Worm (Caenorhabditis elegans) whole organism, mixed stage, embryonic: ENCODE measurements around the gene srp-7.

Source experiments
- bed-3 ChIP-seq: fragments of 200-800 bp; sonication (Bioruptor generic); optimal IDR thresholded peaks from 3 replicates; lab custom pipeline; 2018; ENCODE audit warnings: mild to moderate bottlenecking, missing genetic modification characterization, moderate library complexity, missing compliant biosample characterization
- blmp-1 ChIP-seq: fragments of 150-350 bp; optimal IDR thresholded peaks from 2 replicates; lab custom pipeline; 2014; ENCODE audit warnings: missing biosample characterization, missing genetic modification characterization
- ceh-39 ChIP-seq: fragments of 150-350 bp; optimal IDR thresholded peaks from 2 replicates; lab custom pipeline; 2014; ENCODE audit warnings: missing biosample characterization, missing genetic modification characterization
- ceh-83 ChIP-seq: fragments of 200-800 bp; sonication (Bioruptor generic); optimal IDR thresholded peaks from 2 replicates; lab custom pipeline; 2018; ENCODE audit warnings: mild to moderate bottlenecking, missing genetic modification characterization, missing compliant biosample characterization
- ces-1 ChIP-seq: fragments of 150-350 bp; optimal IDR thresholded peaks from 2 replicates; lab custom pipeline; 2014; ENCODE audit warnings: missing biosample characterization, missing genetic modification reagents, missing genetic modification characterization
- cnd-1 ChIP-seq: fragments of 200-800 bp; sonication (Bioruptor generic); optimal IDR thresholded peaks from 2 replicates; lab custom pipeline; 2018; ENCODE audit warnings: mild to moderate bottlenecking, missing genetic modification characterization, missing compliant biosample characterization
- drap-1 ChIP-seq: fragments of 200-800 bp; sonication (Bioruptor generic); optimal IDR thresholded peaks from 3 replicates; lab custom pipeline; 2018; ENCODE audit warnings: mild to moderate bottlenecking, missing genetic modification characterization, missing compliant biosample characterization
- elt-1 ChIP-seq: sonication (generic microtip); optimal IDR thresholded peaks from 2 replicates; lab custom pipeline; 2017; ENCODE audit warnings: missing genetic modification characterization, mild to moderate bottlenecking, missing compliant biosample characterization, antibody characterized with exemption, moderate library complexity, borderline replicate concordance; ENCODE audit not compliant: insufficient read depth
- elt-3 ChIP-seq: fragments of 150-350 bp; optimal IDR thresholded peaks from 2 replicates; lab custom pipeline; 2014; ENCODE audit warnings: missing biosample characterization, missing genetic modification characterization
- flh-1 ChIP-seq: fragments of 200-800 bp; sonication (Bioruptor generic); optimal IDR thresholded peaks from 2 replicates; lab custom pipeline; 2018; ENCODE audit warnings: mild to moderate bottlenecking, missing genetic modification characterization, moderate library complexity, missing compliant biosample characterization
- ham-2 ChIP-seq: fragments of 200-800 bp; sonication (Bioruptor generic); optimal IDR thresholded peaks from 2 replicates; lab custom pipeline; 2018; ENCODE audit warnings: mild to moderate bottlenecking, missing genetic modification characterization, missing compliant biosample characterization
- hlh-1 ChIP-seq: fragments of 150-350 bp; optimal IDR thresholded peaks from 2 replicates; lab custom pipeline; 2014; ENCODE audit warnings: missing biosample characterization, missing genetic modification reagents, missing genetic modification characterization
- lin-32 ChIP-seq: fragments of 200-800 bp; sonication (Bioruptor generic); optimal IDR thresholded peaks from 2 replicates; lab custom pipeline; 2018; ENCODE audit warnings: mild to moderate bottlenecking, missing genetic modification characterization, missing compliant biosample characterization
- lsy-2 ChIP-seq: fragments of 150-350 bp; optimal IDR thresholded peaks from 2 replicates; lab custom pipeline; 2014; ENCODE audit warnings: missing biosample characterization, missing genetic modification characterization
- mab-5 ChIP-seq: fragments of 150-350 bp; optimal IDR thresholded peaks from 2 replicates; lab custom pipeline; 2014; ENCODE audit warnings: missing biosample characterization, missing genetic modification characterization
- mls-2 ChIP-seq: sonication (generic microtip); optimal IDR thresholded peaks from 2 replicates; lab custom pipeline; 2016; ENCODE audit warnings: mild to moderate bottlenecking, missing genetic modification characterization, moderate library complexity, missing compliant biosample characterization
- nhr-12 ChIP-seq: fragments of 150-350 bp; optimal IDR thresholded peaks from 2 replicates; lab custom pipeline; 2014; ENCODE audit warnings: missing biosample characterization, missing genetic modification characterization
- nhr-2 ChIP-seq: fragments of 150-350 bp; optimal IDR thresholded peaks from 2 replicates; lab custom pipeline; 2014; ENCODE audit warnings: missing biosample characterization, missing genetic modification characterization
- nhr-237 ChIP-seq: fragments of 150-350 bp; optimal IDR thresholded peaks from 2 replicates; lab custom pipeline; 2014; ENCODE audit warnings: missing biosample characterization, missing genetic modification characterization
- nhr-28 ChIP-seq: fragments of 150-350 bp; optimal IDR thresholded peaks from 2 replicates; lab custom pipeline; 2014; ENCODE audit warnings: missing biosample characterization, missing genetic modification characterization
- nhr-76 ChIP-seq: sonication (generic microtip); optimal IDR thresholded peaks from 2 replicates; lab custom pipeline; 2017; ENCODE audit warnings: missing biosample characterization, missing genetic modification characterization
- pha-4 ChIP-seq: fragments of 150-350 bp; optimal IDR thresholded peaks from 2 replicates; lab custom pipeline; 2018; ENCODE audit warnings: missing biosample characterization, missing genetic modification reagents, missing genetic modification characterization
- sem-2 ChIP-seq: fragments of 200-800 bp; sonication (Bioruptor generic); optimal IDR thresholded peaks from 2 replicates; lab custom pipeline; 2018; ENCODE audit warnings: mild to moderate bottlenecking, missing genetic modification characterization, missing compliant biosample characterization
- snpc-4 ChIP-seq: fragments of 150-350 bp; optimal IDR thresholded peaks from 2 replicates; lab custom pipeline; 2014; ENCODE audit warnings: missing biosample characterization, missing genetic modification characterization
- sptf-1 ChIP-seq: sonication (generic microtip); optimal IDR thresholded peaks from 2 replicates; lab custom pipeline; 2017; ENCODE audit warnings: mild to moderate bottlenecking, missing genetic modification characterization, moderate library complexity, missing compliant biosample characterization
- tbx-8 ChIP-seq: fragments of 200-800 bp; sonication (Bioruptor generic); optimal IDR thresholded peaks from 2 replicates; lab custom pipeline; 2018; ENCODE audit warnings: mild to moderate bottlenecking, missing genetic modification characterization, moderate library complexity, missing compliant biosample characterization
- unc-120 ChIP-seq: sonication (generic microtip); optimal IDR thresholded peaks from 2 replicates; lab custom pipeline; 2017; ENCODE audit warnings: missing genetic modification characterization, missing compliant biosample characterization; ENCODE audit not compliant: poor library complexity, severe bottlenecking
- unc-39 ChIP-seq: fragments of 150-350 bp; optimal IDR thresholded peaks from 2 replicates; lab custom pipeline; 2014; ENCODE audit warnings: missing biosample characterization, missing genetic modification characterization
- ztf-11 ChIP-seq: fragments of 150-350 bp; optimal IDR thresholded peaks from 2 replicates; lab custom pipeline; 2014; ENCODE audit warnings: missing biosample characterization, missing genetic modification characterization

The srp-7 gene

DNA sequence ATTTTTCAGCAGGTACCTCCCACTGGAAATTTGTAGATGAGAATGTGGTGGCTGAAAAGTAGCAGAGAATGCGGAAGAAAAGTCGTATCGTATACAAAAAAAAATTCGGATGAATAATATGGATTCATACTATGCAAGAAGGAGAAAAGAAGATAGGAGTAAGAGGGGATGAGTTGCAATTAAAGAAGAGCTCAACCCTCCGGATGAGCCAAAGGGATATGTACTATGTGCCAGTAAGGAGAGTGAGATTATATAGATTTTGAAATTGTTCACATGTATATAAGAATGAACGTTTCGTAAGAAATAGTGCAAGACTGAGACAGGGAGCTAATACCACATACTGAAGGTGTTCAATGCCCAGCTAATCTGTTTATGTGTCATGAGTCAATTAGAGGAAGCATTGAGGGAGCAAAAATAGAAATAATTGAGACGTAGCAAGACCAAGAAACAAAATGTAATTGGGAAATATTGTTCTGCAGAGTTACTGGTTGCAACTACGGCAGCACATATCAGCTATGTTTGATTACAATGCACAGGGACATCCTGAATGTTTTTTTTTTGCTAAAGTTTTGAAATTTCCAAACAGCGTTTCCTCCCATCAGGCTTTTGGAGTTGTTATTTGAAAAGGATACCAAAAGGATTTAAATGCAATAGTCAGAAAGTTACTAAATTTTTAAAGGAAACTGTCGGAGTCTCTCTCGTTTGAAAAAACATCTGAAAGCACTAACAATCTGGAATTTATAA, 10.5 kb upstream of the srp-7 start, which contains the start of gene F20D6.8:
Gene F20D6.8 (minus strand): TSS at position 51 of the 744 bp plus-strand sequence.
- TF ChIP-seq nhr-237, result no peak
- peak; percentile 32 for TF ChIP-seq ces-1 (GFP tag; lab: Kevin White, UChicago)

ce11 chrV:8169150-8169549, 9.8 kb upstream of the srp-7 start:
- TF ChIP-seq snpc-4 (tag; lab: Kevin White, UChicago), result no peak
- no peak for TF ChIP-seq nhr-76

DNA sequence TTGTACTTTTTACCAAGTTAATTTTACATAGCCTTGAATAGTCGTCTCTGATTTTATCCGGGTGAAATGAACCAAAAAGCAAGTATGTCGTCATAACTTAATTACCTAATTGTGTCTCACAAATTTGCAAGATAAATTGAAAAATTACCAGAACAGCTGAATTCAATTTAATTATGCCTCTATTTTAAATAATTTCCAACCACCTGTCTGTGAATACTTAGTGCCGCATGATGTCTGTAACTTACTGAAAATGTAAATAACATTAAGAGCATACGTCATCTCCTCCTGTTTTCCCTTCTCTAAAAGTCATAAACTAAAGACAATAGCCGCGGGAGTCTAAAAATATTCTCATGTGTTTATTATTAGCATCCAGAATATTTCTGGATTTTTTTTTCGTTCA, 8.6 kb upstream of the srp-7 start:
- peak; percentile 56 for TF ChIP-seq ces-1 (GFP tag; lab: Kevin White, UChicago)
- TF ChIP-seq snpc-4 (tag; lab: Kevin White, UChicago), result no peak

DNA sequence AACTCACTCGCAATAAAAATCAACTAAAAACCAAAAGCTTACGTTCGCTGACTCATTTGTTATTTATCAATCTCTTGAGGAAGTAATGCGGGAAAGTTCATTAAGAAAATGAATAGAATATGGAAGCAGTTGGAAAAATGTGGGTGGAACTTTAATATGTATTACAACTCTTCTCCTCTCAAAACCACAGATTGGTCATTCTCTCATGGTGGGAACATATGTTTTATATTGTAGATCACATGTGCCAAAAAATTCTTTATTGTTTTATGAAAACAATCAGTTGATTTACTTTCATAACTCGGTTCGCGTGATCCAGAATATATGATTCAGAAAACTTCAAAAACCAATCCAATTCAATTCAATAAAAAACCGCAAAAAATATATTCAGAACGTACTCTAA, 7.2 kb upstream of the srp-7 start:
- TF ChIP-seq nhr-237 (no peak), elt-3 (tag; lab: Kevin White, UChicago) (no peak), ztf-11 (tag; lab: Kevin White, UChicago) (no peak), bed-3 (GFP tag; lab: Kevin White, UChicago) (no peak), sem-2 (no peak), ham-2 (no peak), ceh-83 (no peak), cnd-1 (no peak), flh-1 (no peak), mab-5 (tag; lab: Kevin White, UChicago) (no peak), tbx-8 (GFP tag; lab: Kevin White, UChicago) (no peak), blmp-1 (no peak)

DNA sequence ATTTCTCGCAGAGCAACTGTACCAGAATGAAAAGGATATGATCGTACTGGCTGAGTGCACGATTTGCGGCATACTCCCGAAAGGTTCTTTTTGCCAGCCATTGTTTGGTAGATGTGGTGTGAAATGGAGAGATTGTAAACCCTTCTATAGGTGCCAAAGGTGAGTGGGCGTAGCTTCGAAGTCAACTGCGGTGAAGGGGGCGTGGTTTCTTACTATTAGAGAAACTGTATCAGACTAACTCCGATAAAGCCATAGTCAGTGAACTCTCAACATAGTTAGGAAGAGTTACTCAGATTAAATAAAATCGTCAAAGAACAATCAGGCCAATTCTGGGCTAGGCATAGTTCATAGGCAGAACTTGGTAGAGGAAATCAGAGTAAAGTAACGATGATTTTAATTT, 1.6 kb upstream of the srp-7 start, which contains the start of gene F20D6.9:
Gene F20D6.9 (minus strand): TSS at position 101 of the 400 bp plus-strand sequence.
- TF ChIP-seq unc-120 (tag; lab: Kevin White, UChicago) (no peak), ceh-83 (no peak), ces-1 (GFP tag; lab: Kevin White, UChicago) (no peak), sem-2 (no peak), mab-5 (tag; lab: Kevin White, UChicago) (no peak), lin-32 (GFP tag; lab: Kevin White, UChicago) (no peak), tbx-8 (GFP tag; lab: Kevin White, UChicago) (no peak), ham-2 (no peak), nhr-2 (tag; lab: Kevin White, UChicago) (no peak), elt-3 (tag; lab: Kevin White, UChicago) (no peak), mls-2 (tag; lab: Kevin White, UChicago) (no peak), bed-3 (GFP tag; lab: Kevin White, UChicago) (no peak), unc-39 (no peak)
- TF ChIP-seq, all 35 proteins: peak for 0

ce11 chrV:8178279-8178678, 647 bp upstream of the srp-7 start:
- no peak for TF ChIP-seq ham-2
- no peak for TF ChIP-seq flh-1
- TF ChIP-seq nhr-28 (tag; lab: Kevin White, UChicago), result no peak
- TF ChIP-seq sem-2, result no peak
- TF ChIP-seq nhr-12 (tag; lab: Kevin White, UChicago), result no peak
- no peak for TF ChIP-seq unc-39
- no peak for TF ChIP-seq sptf-1 (tag; lab: Kevin White, UChicago)
- no peak for TF ChIP-seq nhr-237
- no peak for TF ChIP-seq lsy-2 (tag; lab: Kevin White, UChicago)
- no peak for TF ChIP-seq ceh-83
- no peak for TF ChIP-seq hlh-1
- no peak for TF ChIP-seq elt-1
- no peak for TF ChIP-seq pha-4 (tag; lab: Kevin White, UChicago)
- no peak for TF ChIP-seq cnd-1

DNA sequence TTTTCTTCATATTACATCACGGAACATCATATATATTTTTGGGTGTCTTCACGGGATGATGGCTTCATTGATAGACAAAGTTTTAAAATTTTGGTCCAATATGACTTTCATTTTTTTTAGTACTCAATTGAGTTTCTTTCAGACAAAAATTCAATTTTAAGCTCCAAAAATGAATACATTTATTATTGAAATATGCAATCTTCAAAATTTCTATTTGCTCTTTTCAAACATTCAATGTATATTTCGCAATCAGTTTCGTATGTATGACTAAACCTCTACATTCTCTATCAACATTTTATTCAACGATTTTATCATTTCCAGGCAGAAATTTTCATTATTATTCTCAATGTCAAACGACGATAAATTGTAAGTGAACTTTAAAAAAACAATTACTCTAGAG, 4.5 kb downstream of the srp-7 start, which contains the start of gene srp-8:
Gene srp-8 (plus strand): TSS at position 301 of the 400 bp plus-strand sequence.
- TF ChIP-seq ceh-39 (tag; lab: Kevin White, UChicago) (no peak), drap-1 (GFP tag; lab: Kevin White, UChicago) (no peak)
